Fruit fly (Drosophila melanogaster): Measurements from ENCODE around the gene zfh1.

Gene zfh1

DNA sequence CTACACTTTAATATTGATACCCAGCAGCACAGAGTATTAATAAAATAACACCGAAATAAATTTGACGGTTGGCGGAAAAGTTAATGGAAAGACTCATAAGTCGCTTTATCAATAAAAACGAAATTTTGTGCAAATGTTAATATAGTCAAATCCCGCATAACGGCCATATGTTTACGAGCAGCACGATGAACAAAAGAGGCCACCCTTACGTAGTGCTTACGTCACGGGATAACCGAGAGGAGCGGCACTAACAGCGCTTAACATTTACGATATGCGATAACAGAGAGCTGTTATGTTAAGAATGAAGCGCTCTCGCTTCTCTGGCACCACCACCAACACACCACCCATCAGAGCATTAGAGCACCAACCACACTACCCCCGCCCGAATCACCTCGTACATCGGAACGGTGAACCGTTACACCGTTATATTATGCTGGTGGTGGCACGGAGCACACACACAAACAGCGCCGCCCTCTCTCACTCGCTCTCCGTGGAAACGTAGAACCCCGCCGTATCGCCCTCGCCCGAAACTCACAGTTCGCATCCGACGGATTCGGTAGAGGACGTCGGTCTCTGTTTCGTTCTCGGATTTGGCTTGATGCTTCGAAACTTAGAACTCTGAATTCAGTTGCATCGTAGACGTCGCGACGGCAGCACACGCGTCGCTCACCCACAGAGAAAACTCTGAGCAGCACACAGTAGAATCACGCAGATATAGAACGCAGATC is at the start of gene zfh1 (continued):
- no peak for TF ChIP-seq CG18262 (tag; optimal IDR thresholded peaks at IDR 0.05)
- TF ChIP-seq gcm (GFP tag; optimal IDR thresholded peaks at IDR 0.05): peak; percentile 89
- TF ChIP-seq CG4617 (GFP tag; optimal IDR thresholded peaks at IDR 0.05; ENCODE audit: borderline replicate concordance): no peak
- TF ChIP-seq HLH4C (GFP tag; IDR thresholded peaks at IDR 0.05; ENCODE audit: partially characterized antibody): peak; percentile 22; the same call in 1 of the 3 replicates
- peak; percentile 17 for TF ChIP-seq gro (GFP tag; optimal IDR thresholded peaks at IDR 0.05)
- TF ChIP-seq CG42726 (GFP tag; IDR thresholded peaks at IDR 0.05; ENCODE audit: partially characterized antibody): no peak
- TF ChIP-seq Scr (GFP tag; IDR thresholded peaks at IDR 0.05; ENCODE audit: partially characterized antibody): peak; percentile 47; the same call in 1 of the 2 replicates
- TF ChIP-seq CG15479 (GFP tag; optimal IDR thresholded peaks at IDR 0.05): peak; percentile 28
- TF ChIP-seq CG13775 (GFP tag; optimal IDR thresholded peaks at IDR 0.05): no peak
- TF ChIP-seq yki (optimal IDR thresholded peaks at IDR 0.05): peak; percentile 52
- no peak for TF ChIP-seq CG11504 (tag; optimal IDR thresholded peaks at IDR 0.05)
- TF ChIP-seq ato (GFP tag; IDR thresholded peaks at IDR 0.05; ENCODE audit: partially characterized antibody): no peak
- TF ChIP-seq gce (GFP tag; IDR thresholded peaks at IDR 0.05): no peak
- peak; percentile 68 for TF ChIP-seq pros (GFP tag; optimal IDR thresholded peaks at IDR 0.05)
- peak in 1 of 3 experiments; percentile 38 for TF ChIP-seq Stat92E (GFP tag; optimal IDR thresholded peaks at IDR 0.05)
- TF ChIP-seq Oaz (GFP tag; IDR thresholded peaks at IDR 0.05): no peak
- peak; percentile 96 for TF ChIP-seq Deaf1 (tag; optimal IDR thresholded peaks at IDR 0.05)
- peak; percentile 96 for TF ChIP-seq CG9437 (GFP tag; optimal IDR thresholded peaks at IDR 0.05)
- peak; percentile 19 for TF ChIP-seq lab (GFP tag; optimal IDR thresholded peaks at IDR 0.05)
- TF ChIP-seq CG8359 (GFP tag; optimal IDR thresholded peaks at IDR 0.05; ENCODE audit: borderline replicate concordance): no peak
- no peak for TF ChIP-seq Mad (GFP tag; optimal IDR thresholded peaks at IDR 0.05)
- TF ChIP-seq CG12219 (GFP tag; optimal IDR thresholded peaks at IDR 0.05): no peak
- no peak for TF ChIP-seq Dad (GFP tag; optimal IDR thresholded peaks at IDR 0.05)
- TF ChIP-seq mirr (GFP tag; optimal IDR thresholded peaks at IDR 0.05): peak; percentile 21
- TF ChIP-seq CG34376 (GFP tag; optimal IDR thresholded peaks at IDR 0.05): peak; percentile 15
- no peak for TF ChIP-seq her (GFP tag; optimal IDR thresholded peaks at IDR 0.05)
- peak; percentile 76; the same call in 1 of the 2 replicates for TF ChIP-seq seq (GFP tag; IDR thresholded peaks at IDR 0.05)
- peak; percentile 1 for TF ChIP-seq CG13624 (GFP tag; optimal IDR thresholded peaks at IDR 0.05)
- peak; percentile 2 for TF ChIP-seq CG10543 (GFP tag; optimal IDR thresholded peaks at IDR 0.05)
- peak; percentile 8 for TF ChIP-seq sug (tag; optimal IDR thresholded peaks at IDR 0.05)
- no peak for TF ChIP-seq dysf (GFP tag; IDR thresholded peaks at IDR 0.05)
- TF ChIP-seq Opbp (GFP tag; IDR thresholded peaks at IDR 0.05; ENCODE audit: partially characterized antibody): 0 out of 3 replicates have a peak, but pooled peaks have one; percentile 61
- no peak for TF ChIP-seq Asciz (GFP tag; optimal IDR thresholded peaks at IDR 0.05)
- no peak for TF ChIP-seq Atf-2 (GFP tag; optimal IDR thresholded peaks at IDR 0.05)
- peak; percentile 16 for TF ChIP-seq Hmr (GFP tag; optimal IDR thresholded peaks at IDR 0.05)
- TF ChIP-seq CG3163 (GFP tag; optimal IDR thresholded peaks at IDR 0.05): peak; percentile 4
- peak; percentile 7 for TF ChIP-seq scrt (GFP tag; optimal IDR thresholded peaks at IDR 0.05)
- no peak for TF ChIP-seq CG17612 (GFP tag; IDR thresholded peaks at IDR 0.05)
- no peak for TF ChIP-seq inv (GFP tag; IDR thresholded peaks at IDR 0.05; ENCODE audit: partially characterized antibody)
- TF ChIP-seq HHEX (GFP tag; optimal IDR thresholded peaks at IDR 0.05): no peak
- no peak for TF ChIP-seq Optix (GFP tag; IDR thresholded peaks at IDR 0.05)
- TF ChIP-seq Trl (optimal IDR thresholded peaks at IDR 0.05): peak; percentile 78 to 87
- peak; percentile 7 for TF ChIP-seq Trl (GFP tag; optimal IDR thresholded peaks at IDR 0.05)
- peak; percentile 62; the same call in 2 of the 3 replicates for TF ChIP-seq zen2 (GFP tag; IDR thresholded peaks at IDR 0.05; ENCODE audit: partially characterized antibody)
- TF ChIP-seq Bgb (GFP tag; IDR thresholded peaks at IDR 0.05; ENCODE audit: partially characterized antibody): peak; percentile 48; the same call in 1 of the 2 replicates
- TF ChIP-seq prd (optimal IDR thresholded peaks at IDR 0.05): no peak
- TF ChIP-seq prd (GFP tag; IDR thresholded peaks at IDR 0.05): 0 out of 3 replicates have a peak, but pooled peaks have one; percentile 6
- TF ChIP-seq Nf-YA (GFP tag; IDR thresholded peaks at IDR 0.05): no peak
